Fruit fly (Drosophila melanogaster): ENCODE data around the gene nero.

Gene nero

dm6 chr3R:31776583-31777362, 29.4 kb upstream of the nero start, which contains the start of the genes CG2126 and faf (continued):
- TF ChIP-seq dan (GFP tag; IDR thresholded peaks at IDR 0.05) (no peak), CG4360 (GFP tag; IDR thresholded peaks at IDR 0.05) (0 out of 2 replicates have a peak, but pooled peaks have one; percentile 22), CG8478 (optimal IDR thresholded peaks at IDR 0.05) (no peak), klu (GFP tag; IDR thresholded peaks at IDR 0.05) (peak; percentile 63; the same call in 1 of the 2 replicates), CG2129 (GFP tag; IDR thresholded peaks at IDR 0.05; ENCODE audit: partially characterized antibody) (peak; percentile 16; the same call in 1 of the 2 replicates), chinmo (GFP tag; IDR thresholded peaks at IDR 0.05; ENCODE audit: partially characterized antibody) (no peak), CG14441 (GFP tag; IDR thresholded peaks at IDR 0.05) (peak; percentile 76), Camta (GFP tag; optimal IDR thresholded peaks at IDR 0.05) (peak; percentile 23), Hr3 (GFP tag; optimal IDR thresholded peaks at IDR 0.05) (peak; percentile 78), tx (GFP tag; optimal IDR thresholded peaks at IDR 0.05) (peak; percentile 16), tna (GFP tag; IDR thresholded peaks at IDR 0.05; ENCODE audit: partially characterized antibody) (no peak; the same call in 1 of the 2 replicates), wdn (GFP tag; IDR thresholded peaks at IDR 0.05) (peak; percentile 71), CG4424 (GFP tag; optimal IDR thresholded peaks at IDR 0.05) (peak; percentile 74), Antp (GFP tag; optimal IDR thresholded peaks at IDR 0.05) (peak; percentile 58), slou (GFP tag; optimal IDR thresholded peaks at IDR 0.05) (peak; percentile 16), CG2678 (tag; optimal IDR thresholded peaks at IDR 0.05) (peak; percentile 88), hb (GFP tag; IDR thresholded peaks at IDR 0.05; ENCODE audit: partially characterized antibody) (no peak), Fer1 (GFP tag; optimal IDR thresholded peaks at IDR 0.05) (peak; percentile 75), hkb (optimal IDR thresholded peaks at IDR 0.05) (no peak), hkb (GFP tag; IDR thresholded peaks at IDR 0.05) (peak; percentile 79), CG18619 (GFP tag; optimal IDR thresholded peaks at IDR 0.05) (peak; percentile 59), onecut (GFP tag; IDR thresholded peaks at IDR 0.05) (peak; percentile 64), abd-A (tag; optimal IDR thresholded peaks at IDR 0.05) (no peak), dati (GFP tag; IDR thresholded peaks at IDR 0.05) (no peak), CG31388 (GFP tag; optimal IDR thresholded peaks at IDR 0.05) (peak; percentile 48), CG10543 (GFP tag; optimal IDR thresholded peaks at IDR 0.05) (peak; percentile 83), ken (GFP tag; IDR thresholded peaks at IDR 0.05) (peak; percentile 65; the same call in 1 of the 3 replicates), CG7372 (GFP tag; IDR thresholded peaks at IDR 0.05) (peak; percentile 57; the same call in 1 of the 2 replicates), CG12942 (GFP tag; optimal IDR thresholded peaks at IDR 0.05) (peak; percentile 83), CrebB (tag; optimal IDR thresholded peaks at IDR 0.05) (no peak), Lim3 (GFP tag; IDR thresholded peaks at IDR 0.05) (no peak), Drgx (GFP tag; IDR thresholded peaks at IDR 0.05) (0 out of 2 replicates have a peak, but pooled peaks have one; percentile 14), trem (tag; optimal IDR thresholded peaks at IDR 0.05) (peak; percentile 80), tup (GFP tag; optimal IDR thresholded peaks at IDR 0.05) (no peak), kah (GFP tag; optimal IDR thresholded peaks at IDR 0.05) (peak; percentile 24), Tbp (GFP tag; optimal IDR thresholded peaks at IDR 0.05) (no peak), CG33213 (GFP tag; optimal IDR thresholded peaks at IDR 0.05) (peak; percentile 24), sens (GFP tag) (peak; percentile 83), Nf-YB (GFP tag; optimal IDR thresholded peaks at IDR 0.05) (peak; percentile 66), btn (GFP tag; optimal IDR thresholded peaks at IDR 0.05) (no peak), ham (GFP tag; IDR thresholded peaks at IDR 0.05) (no peak), Dref (GFP tag; IDR thresholded peaks at IDR 0.05) (peak; percentile 59), tgo (GFP tag; IDR thresholded peaks at IDR 0.05) (peak; percentile 75), ewg (GFP tag; optimal IDR thresholded peaks at IDR 0.05) (peak; percentile 56), Hmx (GFP tag; optimal IDR thresholded peaks at IDR 0.05) (no peak), CG31441 (GFP tag; IDR thresholded peaks at IDR 0.05) (peak; percentile 86), GATAe (GFP tag; conservative IDR thresholded peaks at IDR 0.05) (0 out of 2 replicates have a peak, but pooled peaks have one; percentile 16), H2.0 (GFP tag; IDR thresholded peaks at IDR 0.05) (peak; percentile 78), wek (GFP tag; optimal IDR thresholded peaks at IDR 0.05) (no peak), nmo (GFP tag; optimal IDR thresholded peaks at IDR 0.05) (peak; percentile 88)
